Worm (Caenorhabditis elegans): ENCODE results near the gene F49C12.15.

The F49C12.15 gene

DNA sequence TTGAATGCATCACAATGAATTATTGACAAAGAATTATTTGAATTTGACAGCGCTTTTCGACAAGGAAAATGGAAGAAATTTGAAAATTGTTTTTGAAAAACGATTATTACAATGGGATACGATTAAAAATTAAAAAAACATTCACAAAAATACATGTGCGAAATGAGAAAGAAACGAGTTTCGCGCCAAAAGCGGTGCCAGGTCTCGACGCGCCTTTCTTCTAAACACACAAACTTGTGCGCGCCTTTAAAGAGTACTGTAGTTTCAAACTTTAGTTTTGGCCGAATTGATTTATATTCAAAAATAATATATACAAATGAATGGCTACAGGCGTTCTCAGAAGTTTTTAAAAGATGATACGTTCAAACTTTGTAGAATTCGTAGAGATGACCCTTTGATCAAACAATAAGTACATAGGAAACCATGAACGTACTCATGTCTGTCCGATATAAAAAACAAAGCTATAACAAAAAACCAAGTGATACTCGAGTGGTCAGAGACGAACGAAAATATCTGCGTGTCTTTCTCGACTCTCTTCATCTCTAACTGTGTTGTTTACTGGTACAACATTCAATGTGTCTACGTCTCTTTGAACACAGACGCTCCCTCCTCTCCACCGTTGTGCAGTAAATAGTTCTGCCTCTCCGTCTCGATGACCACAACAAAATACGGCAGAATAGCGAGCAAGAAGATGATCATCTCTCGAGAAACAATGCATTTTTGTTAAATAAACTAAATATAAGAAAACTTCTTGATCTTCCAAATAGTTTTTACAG, 43.8 kb downstream of the F49C12.15 start (continued):
- no peak for TF ChIP-seq lir-1 (GFP tag; conservative IDR thresholded peaks at IDR 0.05)
- TF ChIP-seq bed-1 (GFP tag; IDR thresholded peaks at IDR 0.05), result no peak
- TF ChIP-seq F55B11.4 (tag; optimal IDR thresholded peaks at IDR 0.05; ENCODE audit: borderline replicate concordance, insufficient read depth), result no peak
- TF ChIP-seq nhr-90 (tag; optimal IDR thresholded peaks at IDR 0.05), result no peak
- peak; percentile 13 for TF ChIP-seq tbp1 (GFP tag; optimal IDR thresholded peaks at IDR 0.05)
- TF ChIP-seq nfya-1 (tag; optimal IDR thresholded peaks at IDR 0.05; ENCODE audit: borderline replicate concordance, insufficient read depth), result no peak
- TF ChIP-seq ztf-28 (GFP tag; IDR thresholded peaks at IDR 0.05), result no peak
- peak; percentile 92 for TF ChIP-seq efl-1 (GFP tag; optimal IDR thresholded peaks at IDR 0.05)
- TF ChIP-seq madf-3 (GFP tag; IDR thresholded peaks at IDR 0.05), result no peak
- peak; percentile 10 for TF ChIP-seq snpc-4 (GFP tag; optimal IDR thresholded peaks at IDR 0.05)
- peak in 2 of 4 experiments; percentile 9 to 48 for TF ChIP-seq snpc-4 (tag; optimal IDR thresholded peaks at IDR 0.05)
- no peak for TF ChIP-seq ztf-22 (GFP tag; optimal IDR thresholded peaks at IDR 0.05)
- TF ChIP-seq madf-8 (GFP tag; conservative IDR thresholded peaks at IDR 0.05), result peak; percentile 82
- peak; percentile 96 for TF ChIP-seq madf-6 (GFP tag; IDR thresholded peaks at IDR 0.05)
- TF ChIP-seq bed-2 (GFP tag; IDR thresholded peaks at IDR 0.05), result no peak
- no peak for TF ChIP-seq nhr-179 (tag; optimal IDR thresholded peaks at IDR 0.05)
- no peak for TF ChIP-seq sdz-38 (tag; optimal IDR thresholded peaks at IDR 0.05)
- peak; percentile 70 for TF ChIP-seq snpc-3.4 (tag; optimal IDR thresholded peaks at IDR 0.05)
- TF ChIP-seq dox-1 (GFP tag; IDR thresholded peaks at IDR 0.05), result 0 out of 2 replicates have a peak, but pooled peaks have one; percentile 13
- TF ChIP-seq ekl-4 (GFP tag; IDR thresholded peaks at IDR 0.05), result peak; percentile 31; the same call in 1 of the 2 replicates
- TF ChIP-seq snpc-1.1 (tag; optimal IDR thresholded peaks at IDR 0.05; ENCODE audit: insufficient read depth), result peak; percentile 37
- TF ChIP-seq Y79H2A.3 (GFP tag; conservative IDR thresholded peaks at IDR 0.05), result no peak
- no peak for TF ChIP-seq unc-130 (GFP tag; optimal IDR thresholded peaks at IDR 0.05)
- TF ChIP-seq B0019.2 (GFP tag; conservative IDR thresholded peaks at IDR 0.05), result peak; percentile 20; the same call in 1 of the 2 replicates
- no peak for TF ChIP-seq F57C9.4 (tag; optimal IDR thresholded peaks at IDR 0.05)
- TF ChIP-seq ztf-25 (GFP tag; IDR thresholded peaks at IDR 0.05), result no peak
- no peak for TF ChIP-seq gei-17 (GFP tag; optimal IDR thresholded peaks at IDR 0.05)
- TF ChIP-seq ceh-40 (GFP tag; IDR thresholded peaks at IDR 0.05), result no peak
- peak; percentile 35; the same call in 1 of the 2 replicates for TF ChIP-seq hmg-1.2 (GFP tag; IDR thresholded peaks at IDR 0.05)
- TF ChIP-seq rcor-1 (GFP tag; IDR thresholded peaks at IDR 0.05), result no peak
- no peak for TF ChIP-seq hrde-1 (tag; optimal IDR thresholded peaks at IDR 0.05; ENCODE audit: borderline replicate concordance)
- no peak for TF ChIP-seq Y53G8AR.9 (GFP tag; conservative IDR thresholded peaks at IDR 0.05)
- TF ChIP-seq sptf-2 (GFP tag; optimal IDR thresholded peaks at IDR 0.05), result no peak
- TF ChIP-seq ets-4 (GFP tag; optimal IDR thresholded peaks at IDR 0.05), result no peak
- no peak for TF ChIP-seq ceh-79 (tag; optimal IDR thresholded peaks at IDR 0.05)
- TF ChIP-seq lsl-1 (GFP tag; optimal IDR thresholded peaks at IDR 0.05), result peak; percentile 90
- TF ChIP-seq fkh-3 (tag; optimal IDR thresholded peaks at IDR 0.05), result no peak
- TF ChIP-seq ceh-27 (GFP tag; optimal IDR thresholded peaks at IDR 0.05), result peak; percentile 24
- no peak for TF ChIP-seq chd-7 (tag; optimal IDR thresholded peaks at IDR 0.05)
- TF ChIP-seq hsf-1 (GFP tag; IDR thresholded peaks at IDR 0.05), result 0 out of 2 replicates have a peak, but pooled peaks have one; percentile 16
- no peak for TF ChIP-seq K11D2.4 (GFP tag; IDR thresholded peaks at IDR 0.05)
- TF ChIP-seq D2030.7 (GFP tag; IDR thresholded peaks at IDR 0.05), result no peak; the same call in none of the 2 replicates
- TF ChIP-seq Y56A3A.18 (GFP tag; IDR thresholded peaks at IDR 0.05), result no peak
- no peak for TF ChIP-seq lin-26 (GFP tag; IDR thresholded peaks at IDR 0.05)
- TF ChIP-seq madf-10 (tag; optimal IDR thresholded peaks at IDR 0.05), result no peak
- TF ChIP-seq egl-44 (GFP tag; IDR thresholded peaks at IDR 0.05), result no peak
- TF ChIP-seq F52B5.7 (tag; optimal IDR thresholded peaks at IDR 0.05), result no peak
